Worm (Caenorhabditis elegans): ENCODE measurements around the gene F55G11.1.

F55G11.1 gene

ce11 chrIV:12946488-12946887, at the start of gene F55G11.1:
Gene F55G11.1, minus strand, starts transcription at chrIV:12946588.
- TF ChIP-seq hmg-11 (tag; optimal IDR thresholded peaks at IDR 0.05): no peak
- no peak for TF ChIP-seq nhr-237 (tag; optimal IDR thresholded peaks at IDR 0.05)
- no peak for TF ChIP-seq eor-1 (tag; optimal IDR thresholded peaks at IDR 0.05)
- no peak for TF ChIP-seq nfya-1 (tag; optimal IDR thresholded peaks at IDR 0.05; ENCODE audit: insufficient read depth)
- no peak for TF ChIP-seq nhr-23 (tag; optimal IDR thresholded peaks at IDR 0.05)
- TF ChIP-seq R02D3.7 (tag; optimal IDR thresholded peaks at IDR 0.05): no peak
- TF ChIP-seq ztf-11 (tag; optimal IDR thresholded peaks at IDR 0.05): no peak
- TF ChIP-seq mdl-1 (tag; optimal IDR thresholded peaks at IDR 0.05): no peak
- TF ChIP-seq jun-1 (tag; optimal IDR thresholded peaks at IDR 0.05): no peak
- no peak for TF ChIP-seq zag-1 (tag; optimal IDR thresholded peaks at IDR 0.05)

- TF ChIP-seq jun-1 (tag; optimal IDR thresholded peaks at IDR 0.05) (no peak), ama-1 (optimal IDR thresholded peaks at IDR 0.05) (no peak), ceh-82 (tag; optimal IDR thresholded peaks at IDR 0.05) (no peak)
Observed at ce11 chrIV:12995886-12996285, 49.5 kb upstream of the F55G11.1 start, which contains the start of gene K10D11.7. Gene K10D11.7, minus strand, starts transcription at chrIV:12995986.

ce11 chrIV:12994376-12994775, 48.0 kb upstream of the F55G11.1 start, which contains the start of gene K10D11.4:
Gene K10D11.4, minus strand, starts transcription at chrIV:12994476.
- TF ChIP-seq nhr-43 (tag; optimal IDR thresholded peaks at IDR 0.05; ENCODE audit: poor library complexity, severe bottlenecking): no peak
- no peak for TF ChIP-seq fos-1 (tag; optimal IDR thresholded peaks at IDR 0.05)
- no peak for TF ChIP-seq ZK546.5 (tag; optimal IDR thresholded peaks at IDR 0.05)
- no peak for TF ChIP-seq tbx-2 (tag; optimal IDR thresholded peaks at IDR 0.05)
- no peak for TF ChIP-seq egl-27 (tag; optimal IDR thresholded peaks at IDR 0.05)
- TF ChIP-seq ceh-16 (tag; optimal IDR thresholded peaks at IDR 0.05): no peak
- no peak for TF ChIP-seq eor-1 (tag; optimal IDR thresholded peaks at IDR 0.05)
- no peak for TF ChIP-seq nhr-67 (tag; optimal IDR thresholded peaks at IDR 0.05)
- no peak for TF ChIP-seq nfya-1 (tag; optimal IDR thresholded peaks at IDR 0.05; ENCODE audit: insufficient read depth)
- TF ChIP-seq skn-1 (tag; optimal IDR thresholded peaks at IDR 0.05): no peak
- no peak for TF ChIP-seq ceh-28 (tag; optimal IDR thresholded peaks at IDR 0.05)
- TF ChIP-seq lsy-12 (tag; optimal IDR thresholded peaks at IDR 0.05): no peak
- TF ChIP-seq ztf-4 (tag; optimal IDR thresholded peaks at IDR 0.05): no peak
- TF ChIP-seq lin-39 (tag; optimal IDR thresholded peaks at IDR 0.05): no peak
- TF ChIP-seq pha-4 (tag; optimal IDR thresholded peaks at IDR 0.05): no peak
- TF ChIP-seq mml-1 (tag; optimal IDR thresholded peaks at IDR 0.05): no peak
- TF ChIP-seq R02D3.7 (tag; optimal IDR thresholded peaks at IDR 0.05): no peak

ce11 chrIV:12991629-12992028, 45.2 kb upstream of the F55G11.1 start, which contains the start of gene K10D11.5:
Gene K10D11.5, minus strand, starts transcription at chrIV:12991843.
- TF ChIP-seq elt-3 (tag; optimal IDR thresholded peaks at IDR 0.05) (no peak), unc-62 (GFP tag; optimal IDR thresholded peaks at IDR 0.05) (no peak), lin-39 (tag; optimal IDR thresholded peaks at IDR 0.05) (no peak), R02D3.7 (tag; optimal IDR thresholded peaks at IDR 0.05) (no peak), daf-12 (tag; optimal IDR thresholded peaks at IDR 0.05) (no peak), jun-1 (tag; optimal IDR thresholded peaks at IDR 0.05) (no peak), snpc-4 (tag; optimal IDR thresholded peaks at IDR 0.05) (no peak), egl-5 (tag; optimal IDR thresholded peaks at IDR 0.05) (no peak), ceh-28 (tag; optimal IDR thresholded peaks at IDR 0.05) (no peak), mml-1 (tag; optimal IDR thresholded peaks at IDR 0.05) (no peak), elt-2 (tag; optimal IDR thresholded peaks at IDR 0.05) (peak; percentile 68), ztf-11 (tag; optimal IDR thresholded peaks at IDR 0.05) (no peak), pqm-1 (tag; optimal IDR thresholded peaks at IDR 0.05) (peak; percentile 93), mdl-1 (tag; optimal IDR thresholded peaks at IDR 0.05) (no peak)

- no peak for TF ChIP-seq pha-4 (tag; optimal IDR thresholded peaks at IDR 0.05)
- TF ChIP-seq mdl-1 (tag; optimal IDR thresholded peaks at IDR 0.05): no peak
- TF ChIP-seq nhr-28 (tag; optimal IDR thresholded peaks at IDR 0.05): no peak
- no peak for TF ChIP-seq fkh-2 (tag; optimal IDR thresholded peaks at IDR 0.05)
- TF ChIP-seq nhr-76 (tag; optimal IDR thresholded peaks at IDR 0.05): no peak
- no peak for TF ChIP-seq elt-3 (tag; optimal IDR thresholded peaks at IDR 0.05)
- TF ChIP-seq nhr-67 (tag; optimal IDR thresholded peaks at IDR 0.05): no peak
- TF ChIP-seq ZK546.5 (tag; optimal IDR thresholded peaks at IDR 0.05): no peak
- no peak for TF ChIP-seq lsy-12 (tag; optimal IDR thresholded peaks at IDR 0.05)
- no peak for TF ChIP-seq nhr-23 (tag; optimal IDR thresholded peaks at IDR 0.05)
- TF ChIP-seq nfya-1 (tag; optimal IDR thresholded peaks at IDR 0.05; ENCODE audit: insufficient read depth): no peak
- TF ChIP-seq eor-1 (tag; optimal IDR thresholded peaks at IDR 0.05): no peak
- no peak for TF ChIP-seq ceh-9 (tag; optimal IDR thresholded peaks at IDR 0.05)
- TF ChIP-seq tbx-2 (tag; optimal IDR thresholded peaks at IDR 0.05): no peak
- TF ChIP-seq ceh-28 (tag; optimal IDR thresholded peaks at IDR 0.05): no peak
- no peak for TF ChIP-seq R02D3.7 (tag; optimal IDR thresholded peaks at IDR 0.05)
- no peak for TF ChIP-seq nhr-77 (tag; optimal IDR thresholded peaks at IDR 0.05)
- TF ChIP-seq skn-1 (tag; optimal IDR thresholded peaks at IDR 0.05): no peak
- no peak for TF ChIP-seq hmg-11 (tag; optimal IDR thresholded peaks at IDR 0.05)
- TF ChIP-seq lin-15B (tag; optimal IDR thresholded peaks at IDR 0.05): no peak
Observed at ce11 chrIV:12990638-12991037, 44.2 kb upstream of the F55G11.1 start.

Data from whole organism, L3 larva.